Fruit fly (Drosophila melanogaster) whole organism, embryonic: ENCODE data around the gene Trl.

Source experiments
- Bgb ChIP-seq: fragments of 200-800 bp; sonication (Bioruptor generic); IDR thresholded peaks from 2 replicates; pipeline ENCODE4 v1.3.6; 2022; ENCODE audit warnings: missing biosample characterization, missing genetic modification characterization; ENCODE audit not compliant: partially characterized antibody
- CG10462 ChIP-seq: fragments of 200-800 bp; sonication (Bioruptor generic); optimal IDR thresholded peaks from 2 replicates; lab custom pipeline; 2016; ENCODE audit warnings: missing biosample characterization, missing genetic modification characterization
- CG12155 ChIP-seq: fragments of 200-800 bp; sonication (Bioruptor generic); optimal IDR thresholded peaks from 3 replicates; lab custom pipeline; 2016; ENCODE audit warnings: missing biosample characterization, missing genetic modification characterization
- CG12299 ChIP-seq: fragments of 200-800 bp; sonication (Bioruptor generic); optimal IDR thresholded peaks from 2 replicates; lab custom pipeline; 2018; ENCODE audit warnings: missing biosample characterization, mild to moderate bottlenecking, missing genetic modification characterization
- CG1233 ChIP-seq: fragments of 200-800 bp; sonication (Bioruptor generic); optimal IDR thresholded peaks from 4 replicates; lab custom pipeline; 2018; ENCODE audit warnings: missing biosample characterization, mild to moderate bottlenecking, missing genetic modification characterization
- CG12942 ChIP-seq: fragments of 200-800 bp; sonication (Bioruptor generic); optimal IDR thresholded peaks from 3 replicates; lab custom pipeline; 2016; ENCODE audit warnings: missing biosample characterization, missing genetic modification characterization
- CG13894 ChIP-seq: fragments of 200-800 bp; sonication (Bioruptor generic); optimal IDR thresholded peaks from 3 replicates; lab custom pipeline; 2018; ENCODE audit warnings: missing biosample characterization, mild to moderate bottlenecking, missing genetic modification characterization, moderate library complexity
- CG14860 ChIP-seq: fragments of 200-800 bp; sonication (Bioruptor generic); IDR thresholded peaks from 3 replicates; pipeline ENCODE4 v1.3.6; 2022; ENCODE audit warnings: missing biosample characterization, missing genetic modification characterization; ENCODE audit not compliant: partially characterized antibody
- CG1602 ChIP-seq: fragments of 200-800 bp; sonication (Bioruptor generic); optimal IDR thresholded peaks from 3 replicates; lab custom pipeline; 2016; ENCODE audit warnings: missing biosample characterization, missing genetic modification characterization
- CG17385 ChIP-seq: fragments of 200-800 bp; sonication (Bioruptor generic); optimal IDR thresholded peaks from 3 replicates; lab custom pipeline; 2018; ENCODE audit warnings: missing biosample characterization, mild to moderate bottlenecking, missing genetic modification characterization
- CG17829 ChIP-seq: fragments of 200-800 bp; optimal IDR thresholded peaks from 2 replicates; lab custom pipeline; 2019; ENCODE audit warnings: missing biosample characterization, mild to moderate bottlenecking, missing genetic modification characterization, moderate library complexity
- CG18599 ChIP-seq: fragments of 200-800 bp; sonication (Bioruptor generic); optimal IDR thresholded peaks from 3 replicates; lab custom pipeline; 2017; ENCODE audit warnings: missing biosample characterization, missing genetic modification characterization, mild to moderate bottlenecking, moderate library complexity, missing genetic modification reagents
- CG3163 ChIP-seq: fragments of 200-800 bp; sonication (Bioruptor generic); optimal IDR thresholded peaks from 3 replicates; lab custom pipeline; 2016; ENCODE audit warnings: missing biosample characterization, missing genetic modification characterization
- CG33557 ChIP-seq: fragments of 200-800 bp; sonication (Bioruptor generic); optimal IDR thresholded peaks from 2 replicates; lab custom pipeline; 2019; ENCODE audit warnings: missing biosample characterization, mild to moderate bottlenecking, missing genetic modification characterization, moderate library complexity
- CG6175 ChIP-seq: fragments of 200-800 bp; sonication (Bioruptor generic); IDR thresholded peaks from 3 replicates; pipeline ENCODE4 v1.3.6; 2022; ENCODE audit warnings: missing biosample characterization, missing genetic modification characterization
- CG6791 ChIP-seq: fragments of 200-800 bp; sonication (Bioruptor generic); IDR thresholded peaks from 3 replicates; pipeline ENCODE4 v1.3.6; 2022; ENCODE audit warnings: missing biosample characterization, missing genetic modification characterization; ENCODE audit not compliant: partially characterized antibody
- CkIIα-i1 ChIP-seq: fragments of 200-800 bp; sonication (Bioruptor generic); IDR thresholded peaks from 2 replicates; pipeline ENCODE4 v1.3.6; 2022; ENCODE audit warnings: missing biosample characterization, missing genetic modification characterization
- Doc2 ChIP-seq: fragments of 200-800 bp; sonication (Bioruptor generic); IDR thresholded peaks from 2 replicates; pipeline ENCODE4 v1.3.6; 2022; ENCODE audit warnings: missing biosample characterization, missing genetic modification characterization
- Drgx ChIP-seq: fragments of 200-800 bp; sonication (Bioruptor generic); IDR thresholded peaks from 2 replicates; pipeline ENCODE4 v1.3.6; 2022; ENCODE audit warnings: missing biosample characterization, missing genetic modification characterization
- HLH4C ChIP-seq: fragments of 200-800 bp; sonication (Bioruptor generic); IDR thresholded peaks from 3 replicates; pipeline ENCODE4 v1.3.6; 2022; ENCODE audit warnings: missing biosample characterization, missing genetic modification characterization; ENCODE audit not compliant: partially characterized antibody
- Hey ChIP-seq: fragments of 200-800 bp; sonication (Bioruptor generic); optimal IDR thresholded peaks from 3 replicates; lab custom pipeline; 2018; ENCODE audit warnings: missing biosample characterization, mild to moderate bottlenecking, missing genetic modification characterization
- Med ChIP-seq: fragments of 200-800 bp; sonication (Bioruptor generic); peaks from one replicate; lab custom pipeline; 2016; ENCODE audit warnings: missing biosample characterization, missing genetic modification characterization, mild to moderate bottlenecking, inconsistent platforms, moderate library complexity
- Oaz ChIP-seq: fragments of 200-800 bp; sonication (Bioruptor generic); IDR thresholded peaks from 2 replicates; pipeline ENCODE4 v1.3.6; 2022; ENCODE audit warnings: missing biosample characterization, missing genetic modification characterization
- Ravus ChIP-seq: fragments of 200-800 bp; sonication (Bioruptor generic); IDR thresholded peaks from 2 replicates; pipeline ENCODE4 v1.3.6; 2022; ENCODE audit warnings: missing biosample characterization, missing genetic modification characterization
- Spps ChIP-seq: fragments of 200-800 bp; sonication (Bioruptor generic); optimal IDR thresholded peaks from 2 replicates; lab custom pipeline; 2018; ENCODE audit warnings: missing biosample characterization, mild to moderate bottlenecking, missing genetic modification characterization
- Xbp1 ChIP-seq: fragments of 200-800 bp; sonication (Bioruptor generic); optimal IDR thresholded peaks from 3 replicates; lab custom pipeline; 2016; ENCODE audit warnings: missing biosample characterization, mild to moderate bottlenecking, missing genetic modification characterization
- ab ChIP-seq: fragments of 200-800 bp; sonication (Bioruptor generic); optimal IDR thresholded peaks from 2 replicates; lab custom pipeline; 2016; ENCODE audit warnings: missing biosample characterization, missing genetic modification characterization
- amos ChIP-seq: fragments of 200-800 bp; sonication (Bioruptor generic); IDR thresholded peaks from 2 replicates; pipeline ENCODE4 v1.3.6; 2022; ENCODE audit warnings: missing biosample characterization, missing genetic modification characterization; ENCODE audit not compliant: partially characterized antibody
- ap ChIP-seq: fragments of 200-800 bp; sonication (Bioruptor generic); IDR thresholded peaks from 2 replicates; pipeline ENCODE4 v1.3.6; 2022; ENCODE audit warnings: missing biosample characterization, missing genetic modification characterization
- ash1 ChIP-seq: fragments of 200-800 bp; sonication (Bioruptor generic); optimal IDR thresholded peaks from 2 replicates; lab custom pipeline; 2018; ENCODE audit warnings: missing biosample characterization, mild to moderate bottlenecking, missing genetic modification characterization
- bowl ChIP-seq: fragments of 200-800 bp; sonication (Bioruptor generic); IDR thresholded peaks from 2 replicates; pipeline ENCODE4 v1.3.6; 2022; ENCODE audit warnings: missing biosample characterization, missing genetic modification characterization
- cas ChIP-seq: fragments of 200-800 bp; sonication (Bioruptor generic); IDR thresholded peaks from 2 replicates; pipeline ENCODE4 v1.3.6; 2022; ENCODE audit warnings: missing biosample characterization, missing genetic modification characterization
- caup ChIP-seq: fragments of 200-800 bp; sonication (Bioruptor generic); optimal IDR thresholded peaks from 3 replicates; lab custom pipeline; 2017; ENCODE audit warnings: missing biosample characterization, mild to moderate bottlenecking, missing genetic modification characterization, moderate library complexity; ENCODE audit not compliant: severe bottlenecking
- cg ChIP-seq: fragments of 200-800 bp; sonication (Bioruptor generic); optimal IDR thresholded peaks from 3 replicates; lab custom pipeline; 2019; ENCODE audit warnings: missing biosample characterization, mild to moderate bottlenecking, missing genetic modification characterization, moderate library complexity
- disco-r ChIP-seq: fragments of 200-800 bp; sonication (Bioruptor generic); optimal IDR thresholded peaks from 2 replicates; lab custom pipeline; 2016; ENCODE audit warnings: missing biosample characterization, missing genetic modification characterization
- dpn ChIP-seq, 2 experiments: fragments of 200-800 bp; sonication (Bioruptor generic); optimal IDR thresholded peaks; 3 replicates each; lab custom pipeline; 2016; ENCODE audit warnings: missing biosample characterization in 2 of 2, missing genetic modification characterization in 2 of 2
- ftz-f1 ChIP-seq: fragments of 200-800 bp; sonication (Bioruptor generic); optimal IDR thresholded peaks from 2 replicates; lab custom pipeline; 2016; ENCODE audit warnings: missing biosample characterization, missing genetic modification characterization
- grn ChIP-seq: fragments of 200-800 bp; sonication (Bioruptor generic); optimal IDR thresholded peaks from 3 replicates; lab custom pipeline; 2017; ENCODE audit warnings: missing biosample characterization, missing genetic modification characterization
- lmd ChIP-seq: fragments of 200-800 bp; sonication (Bioruptor generic); IDR thresholded peaks from 2 replicates; pipeline ENCODE4 v1.3.6; 2022; ENCODE audit warnings: missing biosample characterization, missing genetic modification characterization
- lov ChIP-seq, 2 experiments: fragments of 200-800 bp in 1 of 2; fragments of >200 bp in 1 of 2; sonication (Bioruptor generic) in 1 of 2; IDR thresholded peaks in 1 of 2; optimal IDR thresholded peaks in 1 of 2; 2 replicates in 1 of 2; 3 replicates in 1 of 2; pipeline versions ENCODE4 v1.3.6 to Lab custom; 2017 to 2022; ENCODE audit warnings: missing biosample characterization in 1 of 2, missing genetic modification characterization in 1 of 2
- nerfin-1 ChIP-seq: fragments of 200-800 bp; sonication (Bioruptor generic); optimal IDR thresholded peaks from 3 replicates; lab custom pipeline; 2019; ENCODE audit warnings: missing biosample characterization, mild to moderate bottlenecking, missing genetic modification characterization, moderate library complexity
- nom ChIP-seq: fragments of 200-800 bp; sonication (Bioruptor generic); optimal IDR thresholded peaks from 2 replicates; lab custom pipeline; 2017; ENCODE audit warnings: missing biosample characterization, missing genetic modification characterization, mild to moderate bottlenecking, moderate library complexity, missing genetic modification reagents
- oc ChIP-seq: fragments of 200-800 bp; sonication (Bioruptor generic); optimal IDR thresholded peaks from 2 replicates; lab custom pipeline; 2018; ENCODE audit warnings: missing biosample characterization, mild to moderate bottlenecking, missing genetic modification characterization, moderate library complexity
- p53 ChIP-seq: fragments of 200-800 bp; sonication (Bioruptor generic); optimal IDR thresholded peaks from 2 replicates; lab custom pipeline; 2016; ENCODE audit warnings: missing biosample characterization, missing genetic modification characterization
- prd ChIP-seq, 3 experiments: fragments of >200 bp in 2 of 3; fragments of 200-800 bp in 1 of 3; sonication (Bioruptor generic) in 1 of 3; optimal IDR thresholded peaks in 2 of 3; IDR thresholded peaks in 1 of 3; 2 replicates in 2 of 3; 3 replicates in 1 of 3; pipeline versions ENCODE4 v1.3.6 to Lab custom; 2017 to 2022; ENCODE audit warnings: missing biosample characterization in 1 of 3, missing genetic modification characterization in 1 of 3
- pum ChIP-seq: fragments of 200-800 bp; sonication (Bioruptor generic); optimal IDR thresholded peaks from 2 replicates; lab custom pipeline; 2016; ENCODE audit warnings: missing biosample characterization, missing genetic modification characterization
- seq ChIP-seq: fragments of 200-800 bp; sonication (Bioruptor generic); IDR thresholded peaks from 2 replicates; pipeline ENCODE4 v1.3.6; 2022; ENCODE audit warnings: missing biosample characterization, missing genetic modification characterization
- sr ChIP-seq: fragments of 200-800 bp; sonication (Bioruptor generic); IDR thresholded peaks from 3 replicates; pipeline ENCODE4 v1.3.6; 2022; ENCODE audit warnings: missing biosample characterization, missing genetic modification characterization
- ttk ChIP-seq: fragments of 200-800 bp; sonication (Bioruptor generic); IDR thresholded peaks from 2 replicates; pipeline ENCODE4 v2.1.2; 2022; ENCODE audit warnings: missing biosample characterization, missing genetic modification characterization

Trl gene

DNA sequence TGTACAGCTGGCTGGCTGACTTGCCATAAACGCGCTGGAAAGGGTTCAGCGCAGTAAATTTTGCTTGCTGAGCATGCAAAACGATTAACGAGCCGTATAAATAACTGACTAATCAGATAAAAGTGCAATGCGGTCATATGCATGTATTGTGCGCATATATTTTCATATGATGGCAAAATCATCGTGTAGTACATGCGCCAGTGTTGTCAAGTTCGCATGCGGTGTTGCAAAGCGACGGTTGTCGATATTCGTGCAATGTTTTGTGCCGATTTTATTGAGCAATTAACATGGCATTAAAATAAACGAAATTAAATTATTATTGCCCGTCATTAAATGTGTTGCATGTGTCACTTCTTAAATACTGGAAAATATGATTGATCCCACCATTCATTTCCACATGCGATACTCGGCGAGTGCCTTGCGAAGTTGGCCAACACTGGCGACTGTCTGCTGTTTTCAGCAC lies 29.3 kb upstream of the Trl start (continued):
- TF ChIP-seq CG6175 (GFP tag; lab: Robert Waterston, UW): peak; percentile 62; the same call in 1 of the 3 replicates
- peak; percentile 88 for TF ChIP-seq pum (GFP tag; lab: Kevin White, UChicago)
- TF ChIP-seq CG6791 (GFP tag; lab: Robert Waterston, UW): peak; percentile 69
- TF ChIP-seq CkIIα-i1 (GFP tag; lab: Robert Waterston, UW): no peak
- TF ChIP-seq p53 (GFP tag; lab: Kevin White, UChicago): peak; percentile 54
- peak; percentile 59; the same call in 1 of the 2 replicates for TF ChIP-seq cas (GFP tag; lab: Robert Waterston, UW)
- TF ChIP-seq oc (tag; lab: Kevin White, UChicago): no peak
- no peak for TF ChIP-seq Ravus (GFP tag; lab: Robert Waterston, UW)
- TF ChIP-seq nom (GFP tag; lab: Kevin White, UChicago): peak; percentile 41
- TF ChIP-seq seq: peak; percentile 48; the same call in 1 of the 2 replicates
- no peak for TF ChIP-seq ab (GFP tag; lab: Kevin White, UChicago)
- TF ChIP-seq CG17829 (tag; lab: Kevin White, UChicago): peak; percentile 41
- peak; percentile 72 for TF ChIP-seq CG12299 (tag; lab: Kevin White, UChicago)
- TF ChIP-seq HLH4C: peak; percentile 76
- TF ChIP-seq ftz-f1 (GFP tag; lab: Kevin White, UChicago): peak; percentile 37
- peak; percentile 4 for TF ChIP-seq CG33557 (GFP tag; lab: Kevin White, UChicago)
- peak; percentile 82 for TF ChIP-seq CG12942 (GFP tag; lab: Kevin White, UChicago)
- peak; percentile 83 for TF ChIP-seq Xbp1 (GFP tag; lab: Kevin White, UChicago)
- peak; percentile 78 for TF ChIP-seq amos (GFP tag; lab: Robert Waterston, UW)
- TF ChIP-seq CG10462 (GFP tag; lab: Kevin White, UChicago): peak; percentile 74
- TF ChIP-seq Spps (tag; lab: Kevin White, UChicago): peak; percentile 10
- TF ChIP-seq CG3163 (GFP tag; lab: Kevin White, UChicago): peak; percentile 74
- TF ChIP-seq ap (GFP tag; lab: Robert Waterston, UW): peak; percentile 51; the same call in 1 of the 2 replicates
- peak; percentile 76 for TF ChIP-seq CG1602 (GFP tag; lab: Kevin White, UChicago)
- no peak for TF ChIP-seq Hey (tag; lab: Kevin White, UChicago)
- no peak for TF ChIP-seq nerfin-1 (tag; lab: Kevin White, UChicago)
- TF ChIP-seq lmd (GFP tag; lab: Robert Waterston, UW): peak; percentile 80
- peak; percentile 76 for TF ChIP-seq CG14860
- TF ChIP-seq Bgb (GFP tag; lab: Robert Waterston, UW): peak; percentile 80
- TF ChIP-seq CG1233 (GFP tag; lab: Kevin White, UChicago): peak; percentile 50
- TF ChIP-seq prd (optimal IDR thresholded peaks at IDR 0.05; lab: Kevin White, UChicago): no peak
- TF ChIP-seq prd (GFP tag; IDR thresholded peaks at IDR 0.05; lab: Robert Waterston, UW): peak; percentile 86
- TF ChIP-seq Drgx (GFP tag; lab: Robert Waterston, UW): peak; percentile 70; the same call in 1 of the 2 replicates
- TF ChIP-seq CG17385 (GFP tag; lab: Kevin White, UChicago): peak; percentile 67
- no peak for TF ChIP-seq ash1 (GFP tag; lab: Kevin White, UChicago)
- peak; percentile 79 for TF ChIP-seq CG18599
- TF ChIP-seq grn (GFP tag; lab: Kevin White, UChicago): no peak
- TF ChIP-seq disco-r (GFP tag; lab: Kevin White, UChicago): peak; percentile 76
- TF ChIP-seq CG13894: no peak
- no peak for TF ChIP-seq lov (optimal IDR thresholded peaks at IDR 0.05; lab: Kevin White, UChicago)
- peak; percentile 61; the same call in 1 of the 3 replicates for TF ChIP-seq lov (GFP tag; IDR thresholded peaks at IDR 0.05; lab: Robert Waterston, UW)
- TF ChIP-seq dpn (GFP tag; optimal IDR thresholded peaks at IDR 0.05; lab: Kevin White, UChicago): peak; percentile 89
- TF ChIP-seq Med (GFP tag; lab: Kevin White, UChicago): peak; percentile 99
- no peak for TF ChIP-seq caup (GFP tag; lab: Kevin White, UChicago)
- TF ChIP-seq cg (GFP tag; lab: Kevin White, UChicago): peak; percentile 46
- TF ChIP-seq Doc2 (GFP tag; lab: Robert Waterston, UW): no peak
- peak; percentile 94 for TF ChIP-seq CG12155 (GFP tag; lab: Kevin White, UChicago)
- TF ChIP-seq bowl: no peak
- TF ChIP-seq sr (GFP tag; lab: Robert Waterston, UW): no peak
- TF ChIP-seq Oaz (GFP tag; lab: Robert Waterston, UW): no peak
- TF ChIP-seq ttk (GFP tag; lab: Robert Waterston, UW): peak; percentile 69
